Fruit fly (Drosophila melanogaster): ENCODE data around the gene CG13999.

CG13999 gene

dm6 chr2L:5906893-5907850 is 49.1 kb downstream of the CG13999 start, which contains the start of gene bchs (continued):
- TF ChIP-seq YL-1 (GFP tag; optimal IDR thresholded peaks at IDR 0.05): peak; percentile 95
- TF ChIP-seq CG7786 (GFP tag; optimal IDR thresholded peaks at IDR 0.05): peak; percentile 53
- peak; percentile 63 for TF ChIP-seq stwl (tag; optimal IDR thresholded peaks at IDR 0.05)
- peak; percentile 68; the same call in 2 of the 3 replicates for TF ChIP-seq B-H1 (GFP tag; IDR thresholded peaks at IDR 0.05)
- peak; percentile 72 for TF ChIP-seq Mad (GFP tag; optimal IDR thresholded peaks at IDR 0.05)
- TF ChIP-seq HHEX (GFP tag; optimal IDR thresholded peaks at IDR 0.05): peak; percentile 95
- no peak for TF ChIP-seq Doc2 (GFP tag; IDR thresholded peaks at IDR 0.05)
- peak; percentile 24 for TF ChIP-seq CG7271 (tag; optimal IDR thresholded peaks at IDR 0.05)
- TF ChIP-seq CG2116 (GFP tag; optimal IDR thresholded peaks at IDR 0.05): peak; percentile 100
- TF ChIP-seq Optix (GFP tag; IDR thresholded peaks at IDR 0.05): no peak; the same call in 2 of the 3 replicates
- peak; percentile 83 for TF ChIP-seq trh (GFP tag; optimal IDR thresholded peaks at IDR 0.05)
- peak; percentile 92 for TF ChIP-seq CG11723 (GFP tag; optimal IDR thresholded peaks at IDR 0.05)
- no peak for TF ChIP-seq wor (GFP tag; IDR thresholded peaks at IDR 0.05)
- TF ChIP-seq Dip3 (GFP tag; optimal IDR thresholded peaks at IDR 0.05): peak; percentile 50
- TF ChIP-seq sens (GFP tag): peak; percentile 94
- TF ChIP-seq Scr (GFP tag; IDR thresholded peaks at IDR 0.05; ENCODE audit: partially characterized antibody): peak; percentile 38; the same call in 1 of the 2 replicates
- TF ChIP-seq CG42726 (GFP tag; IDR thresholded peaks at IDR 0.05; ENCODE audit: partially characterized antibody): no peak
- no peak for TF ChIP-seq CG2129 (GFP tag; IDR thresholded peaks at IDR 0.05; ENCODE audit: partially characterized antibody)
- peak; percentile 84 for TF ChIP-seq zfh1 (GFP tag; IDR thresholded peaks at IDR 0.05)
- TF ChIP-seq ab (GFP tag; optimal IDR thresholded peaks at IDR 0.05): no peak
- peak; percentile 81 for TF ChIP-seq Rfx (GFP tag; IDR thresholded peaks at IDR 0.05)
- no peak for TF ChIP-seq Drgx (GFP tag; IDR thresholded peaks at IDR 0.05)
- peak; percentile 96 for TF ChIP-seq Fer1 (GFP tag; optimal IDR thresholded peaks at IDR 0.05)
- no peak for TF ChIP-seq pita (GFP tag; optimal IDR thresholded peaks at IDR 0.05)
- TF ChIP-seq CG31388 (GFP tag; optimal IDR thresholded peaks at IDR 0.05): peak; percentile 12
- peak; percentile 85 for TF ChIP-seq ewg (GFP tag; optimal IDR thresholded peaks at IDR 0.05)
- TF ChIP-seq oc (tag; optimal IDR thresholded peaks at IDR 0.05): peak; percentile 90
- no peak for TF ChIP-seq CG3995 (GFP tag; optimal IDR thresholded peaks at IDR 0.05)
- TF ChIP-seq amos (GFP tag; IDR thresholded peaks at IDR 0.05; ENCODE audit: partially characterized antibody): no peak; the same call in 1 of the 2 replicates
- peak; percentile 93 for TF ChIP-seq CG18619 (GFP tag; optimal IDR thresholded peaks at IDR 0.05)
- peak; percentile 84; the same call in 1 of the 2 replicates for TF ChIP-seq ranshi (GFP tag; IDR thresholded peaks at IDR 0.05)
- peak; percentile 89 for TF ChIP-seq Hand (GFP tag; optimal IDR thresholded peaks at IDR 0.05)
- no peak for TF ChIP-seq CG7963 (GFP tag; IDR thresholded peaks at IDR 0.05; ENCODE audit: partially characterized antibody)
- peak; percentile 73 for TF ChIP-seq CG8924 (tag; optimal IDR thresholded peaks at IDR 0.05)
- peak; percentile 87 for TF ChIP-seq da (GFP tag; optimal IDR thresholded peaks at IDR 0.05)
- TF ChIP-seq lmd (GFP tag; IDR thresholded peaks at IDR 0.05): peak; percentile 34; the same call in 1 of the 2 replicates
- peak; percentile 100 for TF ChIP-seq onecut (GFP tag; IDR thresholded peaks at IDR 0.05)
- TF ChIP-seq CG32767 (GFP tag; IDR thresholded peaks at IDR 0.05): peak; percentile 69; the same call in 1 of the 2 replicates
- TF ChIP-seq tna (GFP tag; IDR thresholded peaks at IDR 0.05; ENCODE audit: partially characterized antibody): no peak
- TF ChIP-seq H15 (GFP tag; IDR thresholded peaks at IDR 0.05): no peak
- no peak for TF ChIP-seq sqz (GFP tag; optimal IDR thresholded peaks at IDR 0.05)
- TF ChIP-seq ro (GFP tag; IDR thresholded peaks at IDR 0.05): no peak
- peak; percentile 39; the same call in 1 of the 2 replicates for TF ChIP-seq ap (GFP tag; IDR thresholded peaks at IDR 0.05)
- TF ChIP-seq crc (GFP tag; optimal IDR thresholded peaks at IDR 0.05): peak; percentile 67
- TF ChIP-seq fru (optimal IDR thresholded peaks at IDR 0.05): no peak
- 0 out of 2 replicates have a peak, but pooled peaks have one; percentile 19 for TF ChIP-seq CG7372 (GFP tag; IDR thresholded peaks at IDR 0.05)
- no peak for TF ChIP-seq Ssrp (tag; optimal IDR thresholded peaks at IDR 0.05)
- TF ChIP-seq pan (optimal IDR thresholded peaks at IDR 0.05): peak in 1 of 2 experiments; percentile 2
- TF ChIP-seq pan (GFP tag; optimal IDR thresholded peaks at IDR 0.05 in 1 of 2, IDR thresholded peaks at IDR 0.05 in 1 of 2): peak in 1 of 2 experiments; percentile 94
